Worm (Caenorhabditis elegans): ENCODE data around the gene irld-67.

DNA sequence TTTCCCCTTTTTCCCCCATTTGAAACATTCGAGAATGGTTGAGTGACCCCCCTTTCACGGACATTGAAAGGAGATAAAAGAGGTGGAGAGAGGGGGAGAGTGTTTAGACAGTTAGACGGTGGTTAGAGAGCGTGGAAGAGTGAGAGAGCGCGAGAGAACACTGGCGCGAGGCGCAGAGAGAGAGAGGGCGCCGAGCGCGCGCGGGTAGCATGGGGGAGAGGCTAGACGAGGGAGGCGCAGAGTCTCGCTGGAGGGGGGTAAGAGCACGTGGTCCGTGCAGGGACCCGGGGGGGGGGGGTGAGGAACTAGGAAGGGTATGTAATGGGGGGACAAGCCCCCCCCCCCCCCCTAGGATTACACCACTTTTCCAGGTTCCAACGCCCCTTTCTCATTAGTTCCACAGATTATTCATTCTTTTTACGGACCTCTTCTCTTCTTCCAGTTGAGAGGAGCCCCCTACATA lies 39.7 kb upstream of the irld-67 start:
- TF ChIP-seq R02D3.7 (tag; optimal IDR thresholded peaks at IDR 0.05) (no peak), tag-97 (GFP tag; IDR thresholded peaks at IDR 0.05) (peak; percentile 81; the same call in 1 of the 2 replicates), lir-3 (tag; optimal IDR thresholded peaks at IDR 0.05) (no peak), nhr-77 (tag; optimal IDR thresholded peaks at IDR 0.05) (peak; percentile 87), rbr-2 (tag; optimal IDR thresholded peaks at IDR 0.05) (peak; percentile 81), dmd-8 (GFP tag; IDR thresholded peaks at IDR 0.05) (peak; percentile 66; the same call in 1 of the 2 replicates)
